Fruit fly (Drosophila melanogaster): ENCODE results near the gene CG8664.

CG8664 gene

DNA sequence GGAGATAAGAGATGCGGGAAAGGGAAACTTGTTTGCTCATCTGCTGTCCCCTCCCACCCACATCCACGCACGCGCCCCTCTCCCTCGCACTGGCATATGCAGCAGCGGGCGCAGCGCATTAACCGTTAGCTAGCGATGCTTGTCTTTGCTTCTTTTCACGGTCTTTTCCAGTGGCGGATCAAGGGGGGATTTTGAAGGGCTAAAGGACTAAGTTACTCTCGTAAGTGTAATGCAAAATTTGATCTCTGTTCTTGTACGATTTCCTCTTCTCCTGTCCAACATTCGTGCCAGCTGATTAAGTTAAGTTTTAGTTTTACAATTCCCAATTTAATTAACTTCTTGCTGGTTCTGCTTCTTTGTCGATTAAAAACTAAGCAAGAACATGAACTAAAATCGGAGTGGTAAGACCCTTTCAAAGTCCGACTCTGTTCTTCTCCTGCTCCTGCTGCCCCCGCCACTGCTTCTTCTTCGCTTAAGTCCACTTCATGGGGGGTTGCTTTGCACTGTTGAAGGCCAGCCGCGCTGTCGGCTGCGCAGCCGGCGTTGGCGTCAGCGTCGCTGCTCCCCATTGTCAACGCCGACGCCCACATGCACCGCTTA, 18.2 kb upstream of the CG8664 start:
- TF ChIP-seq acj6 (GFP tag; optimal IDR thresholded peaks at IDR 0.05) (peak; percentile 64), fd85E (GFP tag; optimal IDR thresholded peaks at IDR 0.05) (peak; percentile 52), Ets96B (tag; optimal IDR thresholded peaks at IDR 0.05) (peak; percentile 88), CG10631 (GFP tag; optimal IDR thresholded peaks at IDR 0.05) (peak; percentile 70), CG8319 (GFP tag; optimal IDR thresholded peaks at IDR 0.05) (peak; percentile 70), Eip78C (GFP tag) (peak; percentile 85), Smox (GFP tag; optimal IDR thresholded peaks at IDR 0.05) (peak; percentile 68), CG1621 (tag; optimal IDR thresholded peaks at IDR 0.05) (peak; percentile 80), CG8119 (GFP tag; IDR thresholded peaks at IDR 0.05) (peak; percentile 65; the same call in 2 of the 3 replicates), CG6276 (GFP tag; optimal IDR thresholded peaks at IDR 0.05) (peak; percentile 61), CG10669 (GFP tag; optimal IDR thresholded peaks at IDR 0.05) (peak; percentile 87), CG15336 (GFP tag; IDR thresholded peaks at IDR 0.05) (peak; percentile 45; the same call in 1 of the 2 replicates), CG32006 (GFP tag; optimal IDR thresholded peaks at IDR 0.05) (peak; percentile 85), CG6808 (GFP tag; optimal IDR thresholded peaks at IDR 0.05) (peak; percentile 92), dac (GFP tag; optimal IDR thresholded peaks at IDR 0.05) (peak; percentile 57), CG6163 (GFP tag; IDR thresholded peaks at IDR 0.05) (peak; percentile 65; the same call in 2 of the 3 replicates), Hr39 (GFP tag; optimal IDR thresholded peaks at IDR 0.05) (peak; percentile 75), Ets21C (GFP tag; optimal IDR thresholded peaks at IDR 0.05) (peak; percentile 60), esn (GFP tag; optimal IDR thresholded peaks at IDR 0.05) (peak; percentile 54), ss (GFP tag; optimal IDR thresholded peaks at IDR 0.05) (peak; percentile 85 to 86), CG3032 (tag; optimal IDR thresholded peaks at IDR 0.05) (peak; percentile 93), svp (GFP tag) (peak; percentile 89), Hr4 (GFP tag; optimal IDR thresholded peaks at IDR 0.05) (peak; percentile 63), CG9139 (GFP tag; optimal IDR thresholded peaks at IDR 0.05) (peak; percentile 71), CG16779 (tag; optimal IDR thresholded peaks at IDR 0.05) (peak; percentile 58), eg (GFP tag; IDR thresholded peaks at IDR 0.05) (0 out of 3 replicates have a peak, but pooled peaks have one; percentile 19), CG4318 (GFP tag; optimal IDR thresholded peaks at IDR 0.05) (peak; percentile 42), Gug (GFP tag; IDR thresholded peaks at IDR 0.05) (peak; percentile 47), Sox15 (GFP tag; optimal IDR thresholded peaks at IDR 0.05) (peak; percentile 78), CG11762 (GFP tag; optimal IDR thresholded peaks at IDR 0.05; ENCODE audit: insufficient read depth) (peak; percentile 64), CG11294 (GFP tag; IDR thresholded peaks at IDR 0.05) (peak; percentile 27; the same call in 1 of the 2 replicates), Eip93F (GFP tag; optimal IDR thresholded peaks at IDR 0.05) (peak; percentile 54), fd59A (GFP tag; optimal IDR thresholded peaks at IDR 0.05) (peak; percentile 76), lz (GFP tag; optimal IDR thresholded peaks at IDR 0.05) (peak; percentile 78), CG31627 (GFP tag; optimal IDR thresholded peaks at IDR 0.05) (peak; percentile 56), Sox14 (GFP tag; optimal IDR thresholded peaks at IDR 0.05) (peak; percentile 62), fkh (GFP tag; optimal IDR thresholded peaks at IDR 0.05) (peak; percentile 48), OdsH (GFP tag; optimal IDR thresholded peaks at IDR 0.05) (peak; percentile 61), CG6792 (GFP tag; optimal IDR thresholded peaks at IDR 0.05) (peak; percentile 77), Met (GFP tag; optimal IDR thresholded peaks at IDR 0.05) (peak; percentile 52), Sox102F (GFP tag; optimal IDR thresholded peaks at IDR 0.05) (peak; percentile 56), spab (GFP tag; optimal IDR thresholded peaks at IDR 0.05) (peak; percentile 85), cyc (GFP tag; optimal IDR thresholded peaks at IDR 0.05) (peak; percentile 83), dsx (GFP tag; optimal IDR thresholded peaks at IDR 0.05; ENCODE audit: poor library complexity, severe bottlenecking) (peak; percentile 65), Lpt (GFP tag; optimal IDR thresholded peaks at IDR 0.05) (peak; percentile 26), CG6854 (GFP tag; optimal IDR thresholded peaks at IDR 0.05) (peak; percentile 76), CG11902 (GFP tag; optimal IDR thresholded peaks at IDR 0.05) (peak; percentile 74), CG7368 (GFP tag; optimal IDR thresholded peaks at IDR 0.05) (peak; percentile 84), CG3919 (GFP tag; optimal IDR thresholded peaks at IDR 0.05) (peak; percentile 84), salr (GFP tag; optimal IDR thresholded peaks at IDR 0.05) (peak; percentile 78)

All from whole organism, prepupa.